Fruit fly (Drosophila melanogaster) S2 (cell line): Measurements from ENCODE around the gene CCDC53.

ENCODE experiments used
- CG8478 ChIP-seq: fragments of >200 bp; optimal IDR thresholded peaks from 2 replicates; lab custom pipeline; 2018
- CTCF ChIP-seq, 2 experiments: fragments of >200 bp; optimal IDR thresholded peaks; 2 replicates each; lab custom pipeline; 2018

DNA sequence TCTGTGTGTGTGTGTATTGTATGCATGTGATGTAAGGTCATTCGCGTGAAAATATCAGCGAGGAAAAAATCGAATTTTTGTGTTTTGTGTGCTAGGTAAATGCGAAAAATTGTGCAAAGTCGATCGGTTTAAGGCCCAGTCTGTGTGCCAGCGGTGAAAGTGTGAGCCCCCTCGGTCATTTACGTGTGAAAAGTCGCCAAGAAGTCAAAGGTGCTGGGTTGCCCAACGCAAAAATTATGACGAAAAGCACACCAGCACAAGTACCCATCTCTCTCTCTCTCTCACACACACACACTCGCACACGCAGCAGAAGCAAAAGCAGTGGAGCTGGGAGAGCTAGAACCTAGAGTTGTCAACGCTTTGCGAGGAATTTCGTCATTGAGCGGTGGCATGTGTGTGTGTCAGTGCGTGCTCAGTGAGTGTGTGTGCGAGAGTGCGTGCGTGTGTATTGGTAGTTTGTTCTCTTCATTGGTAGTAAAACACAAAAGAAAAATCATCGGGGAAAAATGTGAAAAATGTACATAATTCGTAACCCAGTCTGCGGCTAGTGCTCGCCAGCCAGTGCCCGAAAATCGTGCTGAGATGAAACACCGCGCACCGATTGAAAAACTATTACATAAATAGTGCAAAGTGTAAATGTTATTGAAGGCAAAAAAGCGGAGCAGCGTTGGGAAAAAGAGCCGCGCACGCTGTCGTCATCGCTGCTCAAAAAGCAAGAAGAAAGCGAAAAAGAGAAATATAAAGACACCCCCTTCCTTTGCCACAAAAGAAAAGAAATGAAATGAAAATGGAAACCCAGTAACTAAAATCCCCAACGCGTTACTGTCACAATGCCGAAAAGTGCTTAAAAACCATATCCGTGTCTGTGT lies 42.8 kb downstream of the CCDC53 start:
- TF ChIP-seq CG8478 (no peak), CTCF (optimal IDR thresholded peaks at IDR 0.05; lab: Kevin White, UChicago) (no peak)
